Fruit fly (Drosophila melanogaster) whole organism, wandering third instar larva: Measurements from ENCODE around the gene Cog8.

Experiments
- Abd-B ChIP-seq: fragments of >200 bp; optimal IDR thresholded peaks from 2 replicates; lab custom pipeline; 2017; ENCODE audit warnings: missing biosample characterization, missing genetic modification characterization
- CG32264 ChIP-seq: fragments of 200-800 bp; sonication (Bioruptor generic); optimal IDR thresholded peaks from 2 replicates; lab custom pipeline; 2016; ENCODE audit warnings: missing biosample characterization, missing genetic modification characterization
- CG9705 ChIP-seq: fragments of 200-800 bp; sonication (Bioruptor generic); optimal IDR thresholded peaks from 2 replicates; lab custom pipeline; 2018; ENCODE audit warnings: missing biosample characterization, mild to moderate bottlenecking, missing genetic modification characterization
- CrebA ChIP-seq: fragments of 200-800 bp; sonication (Bioruptor generic); optimal IDR thresholded peaks from 2 replicates; lab custom pipeline; 2016; ENCODE audit warnings: missing biosample characterization, mild to moderate bottlenecking, missing genetic modification characterization, borderline replicate concordance
- Dfd ChIP-seq: fragments of >200 bp; optimal IDR thresholded peaks from 2 replicates; lab custom pipeline; 2017; ENCODE audit warnings: missing biosample characterization, missing genetic modification characterization
- Dif ChIP-seq: fragments of 200-275, 200-300 bp; sonication (Bioruptor generic); optimal IDR thresholded peaks from 2 replicates; lab custom pipeline; 2018; ENCODE audit warnings: missing biosample characterization, missing genetic modification characterization; ENCODE audit not compliant: partially characterized antibody
- HLH106 ChIP-seq: fragments of 200-800 bp; optimal IDR thresholded peaks from 3 replicates; lab custom pipeline; 2019; ENCODE audit warnings: missing biosample characterization, mild to moderate bottlenecking, missing genetic modification characterization, moderate library complexity
- Hnf4 ChIP-seq: fragments of 200-800 bp; sonication (Bioruptor generic); optimal IDR thresholded peaks from 2 replicates; lab custom pipeline; 2016; ENCODE audit warnings: missing biosample characterization, mild to moderate bottlenecking, missing genetic modification characterization
- Hr78 ChIP-seq: fragments of >200 bp; optimal IDR thresholded peaks from 2 replicates; lab custom pipeline; 2017; ENCODE audit warnings: missing biosample characterization, missing genetic modification characterization
- Hr83 ChIP-seq: fragments of 200-300 bp; sonication (Bioruptor generic); optimal IDR thresholded peaks from 2 replicates; lab custom pipeline; 2016; ENCODE audit warnings: missing biosample characterization, mild to moderate bottlenecking, missing genetic modification characterization, moderate library complexity; ENCODE audit not compliant: poor library complexity, severe bottlenecking
- Jra ChIP-seq: sonication (Bioruptor generic); optimal IDR thresholded peaks from 2 replicates; lab custom pipeline; 2016; ENCODE audit warnings: missing biosample characterization, missing genetic modification characterization
- Mio ChIP-seq: sonication (Bioruptor generic); optimal IDR thresholded peaks from 2 replicates; lab custom pipeline; 2016; ENCODE audit warnings: missing biosample characterization, missing genetic modification characterization
- Myc ChIP-seq: fragments of >200 bp; optimal IDR thresholded peaks from 2 replicates; lab custom pipeline; 2017
- N ChIP-seq: fragments of >200 bp; optimal IDR thresholded peaks from 2 replicates; lab custom pipeline; 2018; ENCODE audit warnings: missing biosample characterization, missing external identifiers, missing genetic modification characterization
- OdsH ChIP-seq: fragments of 200-800 bp; sonication (Bioruptor generic); optimal IDR thresholded peaks from 2 replicates; lab custom pipeline; 2016; ENCODE audit warnings: missing biosample characterization, mild to moderate bottlenecking, missing genetic modification characterization
- Sp1 ChIP-seq: fragments of 200-800 bp; sonication (Bioruptor generic); optimal IDR thresholded peaks from 3 replicates; lab custom pipeline; 2019; ENCODE audit warnings: missing biosample characterization, mild to moderate bottlenecking, missing genetic modification characterization, moderate library complexity
- brk ChIP-seq: fragments of 200-800 bp; sonication (Bioruptor generic); optimal IDR thresholded peaks from 2 replicates; lab custom pipeline; 2016; ENCODE audit warnings: missing biosample characterization, mild to moderate bottlenecking, missing genetic modification characterization
- dl ChIP-seq, 2 experiments: fragments of 175-275, 200-275 bp in 1 of 2; fragments of 200-275 bp in 1 of 2; sonication (Bioruptor generic); optimal IDR thresholded peaks; lab custom pipeline; 2018; ENCODE audit warnings: mild to moderate bottlenecking in 2 of 2, missing biosample characterization in 2 of 2, missing genetic modification characterization in 2 of 2, moderate library complexity in 2 of 2; ENCODE audit not compliant: partially characterized antibody in 2 of 2, insufficient read depth in 1 of 2
- dmrt93B ChIP-seq: fragments of 200-800 bp; sonication (Bioruptor generic); optimal IDR thresholded peaks from 2 replicates; lab custom pipeline; 2018; ENCODE audit warnings: missing biosample characterization, mild to moderate bottlenecking, missing genetic modification characterization
- ey ChIP-seq: fragments of 200-800 bp; sonication (Bioruptor generic); optimal IDR thresholded peaks from 2 replicates; lab custom pipeline; 2016; ENCODE audit warnings: missing biosample characterization, missing genetic modification characterization
- foxo ChIP-seq, 2 experiments: fragments of 200-800 bp; sonication (Bioruptor generic); optimal IDR thresholded peaks; 2 replicates in 1 of 2; 3 replicates in 1 of 2; lab custom pipeline; 2016 to 2017; ENCODE audit warnings: missing biosample characterization in 2 of 2, missing genetic modification characterization in 2 of 2
- fru ChIP-seq: fragments of 200-800 bp; sonication (Bioruptor generic); optimal IDR thresholded peaks from 3 replicates; lab custom pipeline; 2016; ENCODE audit warnings: missing biosample characterization, mild to moderate bottlenecking, missing genetic modification characterization
- h ChIP-seq: fragments of 200-800 bp; sonication (Bioruptor generic); optimal IDR thresholded peaks from 3 replicates; lab custom pipeline; 2016; ENCODE audit warnings: missing biosample characterization, mild to moderate bottlenecking, missing genetic modification characterization
- jim ChIP-seq: fragments of 175-275, 200-325 bp; sonication (Bioruptor generic); optimal IDR thresholded peaks from 2 replicates; lab custom pipeline; 2016; ENCODE audit warnings: missing biosample characterization, mild to moderate bottlenecking, missing genetic modification characterization
- lola ChIP-seq: fragments of >200 bp; optimal IDR thresholded peaks from 2 replicates; lab custom pipeline; 2017; ENCODE audit warnings: missing biosample characterization, missing genetic modification characterization
- pan ChIP-seq: fragments of >200 bp; optimal IDR thresholded peaks from 2 replicates; lab custom pipeline; 2017
- psq ChIP-seq: fragments of 200-800 bp; sonication (Bioruptor generic); optimal IDR thresholded peaks from 3 replicates; lab custom pipeline; 2017; ENCODE audit warnings: missing biosample characterization, mild to moderate bottlenecking, missing genetic modification characterization, moderate library complexity
- rgr ChIP-seq: fragments of 200-800 bp; sonication (Bioruptor generic); optimal IDR thresholded peaks from 3 replicates; lab custom pipeline; 2016; ENCODE audit warnings: missing biosample characterization, mild to moderate bottlenecking, missing genetic modification characterization
- sage ChIP-seq: fragments of 200-800 bp; sonication (Bioruptor generic); optimal IDR thresholded peaks from 2 replicates; lab custom pipeline; 2016; ENCODE audit warnings: missing biosample characterization, mild to moderate bottlenecking, missing genetic modification characterization
- tai ChIP-seq: sonication (Bioruptor generic); optimal IDR thresholded peaks from 2 replicates; lab custom pipeline; 2016; ENCODE audit warnings: missing biosample characterization, missing genetic modification characterization
- usp ChIP-seq: fragments of >200 bp; optimal IDR thresholded peaks from 2 replicates; lab custom pipeline; 2017; ENCODE audit warnings: missing biosample characterization, missing genetic modification characterization
- woc ChIP-seq: sonication (Bioruptor generic); optimal IDR thresholded peaks from 2 replicates; lab custom pipeline; 2016; ENCODE audit warnings: missing biosample characterization, mild to moderate bottlenecking, missing genetic modification characterization

The Cog8 gene

DNA sequence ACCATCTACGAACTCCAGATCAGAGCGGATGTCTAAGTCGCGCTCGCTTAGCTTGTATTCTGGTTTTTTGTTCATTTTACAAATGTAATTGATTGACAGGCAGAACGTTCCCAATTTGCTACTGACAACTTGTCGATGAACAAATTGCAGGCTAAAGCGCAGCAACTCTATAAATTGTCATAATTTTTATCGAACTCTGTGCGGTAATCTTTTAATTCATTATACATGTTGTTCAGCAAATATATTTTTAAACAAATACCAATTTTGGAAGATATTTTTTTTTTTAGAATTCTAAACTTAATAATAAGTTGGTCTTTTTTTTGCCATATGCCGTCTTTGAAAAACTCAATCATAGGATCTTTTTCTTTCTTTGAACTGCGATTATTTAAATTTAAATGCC, 22.4 kb upstream of the Cog8 start, which contains the start of gene CG14930:
TSS of gene CG14930 (minus strand) at position 101 of the 400 bp plus-strand sequence.
- no peak for TF ChIP-seq Dfd (GFP tag; lab: Kevin White, UChicago)
- TF ChIP-seq fru, result no peak
- no peak for TF ChIP-seq lola
- TF ChIP-seq tai (GFP tag; lab: Kevin White, UChicago), result no peak
- TF ChIP-seq Hr78 (GFP tag; lab: Kevin White, UChicago), result no peak
- no peak for TF ChIP-seq Mio
- no peak for TF ChIP-seq OdsH (GFP tag; lab: Kevin White, UChicago)
- TF ChIP-seq h, result no peak
- TF ChIP-seq Hr83 (GFP tag; lab: Kevin White, UChicago), result no peak
- no peak for TF ChIP-seq Myc (lab: Kevin White, UChicago)
- no peak for TF ChIP-seq CrebA
- TF ChIP-seq HLH106 (tag; lab: Kevin White, UChicago), result no peak
- no peak for TF ChIP-seq brk (GFP tag; lab: Kevin White, UChicago)
- no peak for TF ChIP-seq N (GFP tag; lab: Kevin White, UChicago)
- TF ChIP-seq CG9705 (GFP tag; lab: Kevin White, UChicago), result no peak

DNA sequence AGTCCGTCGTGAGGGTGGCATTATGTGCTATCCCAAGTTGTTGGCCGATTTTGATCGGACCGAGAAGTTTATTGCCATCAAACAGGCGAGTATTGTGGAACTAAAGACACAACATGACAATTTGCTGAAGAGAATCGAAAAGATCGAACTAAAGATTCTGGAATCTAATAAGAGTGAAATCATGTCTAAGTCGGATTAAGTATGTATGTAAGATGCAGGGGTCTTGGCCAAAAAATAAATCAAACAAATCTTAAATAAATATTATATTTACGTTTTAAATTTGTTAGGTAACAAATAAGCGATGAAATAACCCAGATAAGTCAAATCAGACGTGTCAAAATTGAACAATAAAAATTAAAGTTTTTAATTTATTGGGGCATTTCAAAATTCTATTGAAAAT, 20.8 kb upstream of the Cog8 start, which contains the start of gene CG14929:
TSS of gene CG14929 (plus strand) at position 301 of the 400 bp plus-strand sequence.
- TF ChIP-seq Sp1 (GFP tag; lab: Kevin White, UChicago), result no peak
- TF ChIP-seq Hr83 (GFP tag; lab: Kevin White, UChicago), result no peak
- no peak for TF ChIP-seq foxo (GFP tag; optimal IDR thresholded peaks at IDR 0.05; lab: Kevin White, UChicago)
- no peak for TF ChIP-seq dmrt93B
- TF ChIP-seq Hr78 (GFP tag; lab: Kevin White, UChicago), result no peak

DNA sequence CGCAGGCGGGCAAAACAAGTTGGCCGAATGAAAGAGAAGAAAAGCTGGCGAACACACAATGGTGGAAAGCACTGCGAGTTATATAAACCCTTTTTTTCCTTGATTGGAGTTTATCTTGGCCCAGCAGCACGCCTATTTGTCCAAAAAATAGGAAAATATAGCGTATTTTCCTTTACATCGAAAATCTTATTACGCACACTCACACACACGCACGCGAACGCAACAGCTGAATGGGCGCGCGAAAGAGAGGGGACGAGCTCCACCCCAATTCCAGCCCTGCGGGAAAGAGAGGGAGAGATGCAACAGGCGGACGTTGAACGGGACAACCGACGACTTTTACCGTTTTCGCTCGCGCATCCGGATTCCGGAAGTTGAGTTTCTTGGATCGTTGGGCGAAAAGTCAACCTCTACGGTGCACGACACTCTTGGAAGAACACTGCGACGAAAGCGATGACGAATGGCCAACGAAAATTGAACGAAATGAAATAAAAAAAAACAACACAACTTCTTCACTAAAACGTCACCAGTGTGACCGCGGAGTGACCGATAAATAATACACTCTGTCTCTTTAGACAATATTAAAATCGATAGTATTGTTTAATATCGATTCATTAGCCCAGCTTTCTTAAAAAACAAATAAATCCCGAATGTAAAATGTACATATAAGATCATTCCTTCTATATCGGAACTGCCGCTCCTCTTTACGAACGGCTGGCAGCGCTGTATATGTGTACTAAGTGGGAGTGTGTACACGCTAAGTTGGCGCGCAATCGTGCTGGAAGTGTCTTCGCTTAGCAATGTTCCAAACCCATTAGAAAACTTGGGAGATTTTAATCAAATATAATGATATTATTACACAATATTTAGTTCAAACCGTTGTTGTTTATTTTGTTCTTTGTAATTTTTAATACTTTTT, 18.0 kb upstream of the Cog8 start, which contains the start of the genes Dlg5 and CG4970:
TSS of gene Dlg5 (minus strand) at position 556 of the 916 bp plus-strand sequence.
TSS of gene CG4970 (plus strand) at position 866 of the 916 bp plus-strand sequence.
- TF ChIP-seq N (GFP tag; lab: Kevin White, UChicago), result peak; percentile 75
- TF ChIP-seq Myc (lab: Kevin White, UChicago), result peak; percentile 58
- TF ChIP-seq Abd-B, result peak; percentile 55
- peak; percentile 40 for TF ChIP-seq jim (GFP tag; lab: Kevin White, UChicago)
- TF ChIP-seq Jra (GFP tag; lab: Kevin White, UChicago), result peak; percentile 1
- TF ChIP-seq ey (GFP tag; lab: Kevin White, UChicago), result no peak

DNA sequence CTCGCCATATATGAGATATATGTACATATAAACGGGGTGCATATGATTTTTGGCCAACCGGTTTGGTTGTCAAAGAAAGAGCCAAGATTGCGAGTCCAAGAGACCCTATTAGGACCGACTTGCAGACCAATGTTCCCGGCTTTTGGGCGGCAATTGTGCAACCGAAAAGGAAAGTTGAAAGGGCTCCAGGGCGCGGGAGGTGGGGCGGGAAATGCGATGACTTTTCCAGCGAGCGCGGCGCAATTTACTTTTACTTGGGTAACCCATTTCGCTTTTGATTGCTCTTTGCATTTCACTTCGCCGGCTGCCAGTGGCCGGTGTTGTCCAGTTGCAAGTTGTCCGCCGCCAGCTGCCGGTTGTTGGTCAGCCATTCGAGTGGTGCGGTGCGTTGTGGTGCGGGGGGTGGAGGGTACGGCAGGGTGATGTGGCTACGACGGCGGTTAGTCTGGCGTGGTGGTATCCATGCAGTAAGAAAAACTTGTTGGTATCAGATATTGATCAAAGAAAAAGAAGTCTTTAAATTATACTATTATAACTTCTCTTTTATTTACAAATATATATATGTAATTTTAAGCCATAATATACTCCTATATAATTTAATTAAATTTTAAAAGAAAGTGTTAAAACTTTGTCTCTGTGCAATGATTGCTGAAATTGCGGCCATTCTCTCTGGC, 6.3 kb upstream of the Cog8 start:
- no peak for TF ChIP-seq sage
- no peak for TF ChIP-seq OdsH (GFP tag; lab: Kevin White, UChicago)
- peak; percentile 25 for TF ChIP-seq dmrt93B
- no peak for TF ChIP-seq Abd-B
- peak; percentile 41 for TF ChIP-seq psq (GFP tag; lab: Kevin White, UChicago)
- no peak for TF ChIP-seq Jra (GFP tag; lab: Kevin White, UChicago)
- TF ChIP-seq lola, result no peak
- no peak for TF ChIP-seq pan
- TF ChIP-seq HLH106 (tag; lab: Kevin White, UChicago), result peak; percentile 44
- TF ChIP-seq woc (GFP tag; lab: Kevin White, UChicago), result no peak
- TF ChIP-seq CG9705 (GFP tag; lab: Kevin White, UChicago), result no peak
- no peak for TF ChIP-seq fru
- no peak for TF ChIP-seq tai (GFP tag; lab: Kevin White, UChicago)
- no peak for TF ChIP-seq Sp1 (GFP tag; lab: Kevin White, UChicago)
- no peak for TF ChIP-seq Hnf4
- TF ChIP-seq usp, result no peak

DNA sequence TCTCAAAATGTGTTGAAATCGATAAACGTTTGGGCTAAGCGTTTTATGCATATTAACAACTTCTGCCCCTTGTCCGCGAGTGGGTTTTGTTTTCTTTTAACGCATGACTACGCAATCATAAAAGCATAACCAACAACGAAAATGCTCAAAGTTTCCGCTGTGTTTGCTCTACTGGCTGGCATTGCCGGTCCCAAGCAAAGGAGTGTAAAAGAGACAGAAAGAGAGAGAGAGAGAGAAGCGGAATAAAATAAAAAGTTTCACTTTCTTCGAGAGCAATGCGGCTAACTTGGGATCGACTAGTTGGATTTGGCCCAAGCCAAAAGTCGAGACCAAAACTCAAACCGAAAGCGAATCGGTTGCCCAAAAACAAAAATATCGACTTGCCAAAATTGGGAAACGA, 4.0 kb upstream of the Cog8 start:
- TF ChIP-seq Sp1 (GFP tag; lab: Kevin White, UChicago) (no peak), Hnf4 (no peak), CG32264 (GFP tag; lab: Kevin White, UChicago) (no peak), dl (GFP tag; optimal IDR thresholded peaks at IDR 0.05; lab: Kevin White, UChicago; ENCODE audit: insufficient read depth in 1 of 2, partially characterized antibody in 2 of 2) (no peak), woc (GFP tag; lab: Kevin White, UChicago) (no peak), jim (GFP tag; lab: Kevin White, UChicago) (no peak), sage (no peak), rgr (GFP tag; lab: Kevin White, UChicago) (no peak), foxo (GFP tag; optimal IDR thresholded peaks at IDR 0.05; lab: Kevin White, UChicago) (no peak), Dif (GFP tag; lab: Kevin White, UChicago) (no peak), CrebA (no peak), Dfd (GFP tag; lab: Kevin White, UChicago) (no peak), Hr83 (GFP tag; lab: Kevin White, UChicago) (no peak), ey (GFP tag; lab: Kevin White, UChicago) (no peak), CG9705 (GFP tag; lab: Kevin White, UChicago) (no peak)
